Fruit fly (Drosophila melanogaster) whole organism, embryonic: ENCODE measurements around the gene CG34183.
A peak's percentile ranks its signal among the peaks of the same experiment; 100 is the strongest.

Experiments used
- Ada2b ChIP-seq: fragments of 200-800 bp; sonication (Bioruptor generic); IDR thresholded peaks from 2 replicates; pipeline ENCODE4 v1.3.6; 2022; ENCODE audit warnings: missing biosample characterization, missing genetic modification characterization
- Awh ChIP-seq: fragments of 200-800 bp; sonication (Bioruptor generic); IDR thresholded peaks from 2 replicates; pipeline ENCODE4, ENCODE4 v1.3.6; 2022; ENCODE audit warnings: missing biosample characterization, missing genetic modification characterization
- Bdp1 ChIP-seq: fragments of 200-800 bp; sonication (Bioruptor generic); optimal IDR thresholded peaks from 3 replicates; lab custom pipeline; 2016; ENCODE audit warnings: missing biosample characterization, missing genetic modification characterization
- CG10147 ChIP-seq: fragments of 200-800 bp; sonication (Bioruptor generic); optimal IDR thresholded peaks from 2 replicates; lab custom pipeline; 2019; ENCODE audit warnings: missing biosample characterization, mild to moderate bottlenecking, missing genetic modification characterization, moderate library complexity
- CG1024 ChIP-seq: fragments of 200-800 bp; sonication (Bioruptor generic); IDR thresholded peaks from 2 replicates; pipeline ENCODE4 v1.3.6; 2022; ENCODE audit warnings: missing biosample characterization, missing genetic modification characterization
- CG10979 ChIP-seq: fragments of 200-800 bp; sonication (Bioruptor generic); optimal IDR thresholded peaks from 2 replicates; lab custom pipeline; 2018; ENCODE audit warnings: missing biosample characterization, mild to moderate bottlenecking, missing genetic modification characterization, moderate library complexity
- CG11085 ChIP-seq: fragments of 200-800 bp; sonication (Bioruptor generic); IDR thresholded peaks from 2 replicates; pipeline ENCODE4 v1.3.6; 2022; ENCODE audit warnings: missing biosample characterization, missing genetic modification characterization
- CG11695 ChIP-seq: fragments of 200-800 bp; sonication (Bioruptor generic); IDR thresholded peaks from 3 replicates; pipeline ENCODE4 v1.3.6; 2022; ENCODE audit warnings: missing biosample characterization, missing genetic modification characterization
- CG12155 ChIP-seq: fragments of 200-800 bp; sonication (Bioruptor generic); optimal IDR thresholded peaks from 3 replicates; lab custom pipeline; 2016; ENCODE audit warnings: missing biosample characterization, missing genetic modification characterization
- CG14014 ChIP-seq: fragments of 200-800 bp; sonication (Bioruptor generic); IDR thresholded peaks from 2 replicates; pipeline ENCODE4 v1.3.6; 2022; ENCODE audit warnings: missing biosample characterization, missing genetic modification characterization
- CG1529 ChIP-seq: fragments of 200-800 bp; sonication (Bioruptor generic); optimal IDR thresholded peaks from 3 replicates; lab custom pipeline; 2018; ENCODE audit warnings: missing biosample characterization, missing genetic modification characterization
- CG15601 ChIP-seq: fragments of 200-800 bp; sonication (Bioruptor generic); optimal IDR thresholded peaks from 3 replicates; lab custom pipeline; 2019; ENCODE audit warnings: missing biosample characterization, mild to moderate bottlenecking, missing genetic modification characterization, moderate library complexity
- CG17328 ChIP-seq: fragments of 200-800 bp; sonication (Bioruptor generic); IDR thresholded peaks from 2 replicates; pipeline ENCODE4 v1.3.6; 2022; ENCODE audit warnings: missing biosample characterization, missing genetic modification characterization
- CG17829 ChIP-seq: fragments of 200-800 bp; optimal IDR thresholded peaks from 2 replicates; lab custom pipeline; 2019; ENCODE audit warnings: missing biosample characterization, mild to moderate bottlenecking, missing genetic modification characterization, moderate library complexity
- CG2875 ChIP-seq: fragments of 200-800 bp; sonication (Bioruptor generic); optimal IDR thresholded peaks from 2 replicates; lab custom pipeline; 2017; ENCODE audit warnings: missing biosample characterization, mild to moderate bottlenecking, missing genetic modification characterization, missing genetic modification reagents
- CG30431 ChIP-seq: fragments of 200-800 bp; sonication (Bioruptor generic); optimal IDR thresholded peaks from 2 replicates; lab custom pipeline; 2017; ENCODE audit warnings: missing biosample characterization, missing genetic modification characterization
- CG31224 ChIP-seq: fragments of 200-800 bp; sonication (Bioruptor generic); IDR thresholded peaks from 2 replicates; pipeline ENCODE4 v1.3.6; 2022; ENCODE audit warnings: missing biosample characterization, missing genetic modification characterization
- CG32767 ChIP-seq: fragments of 200-800 bp; sonication (Bioruptor generic); IDR thresholded peaks from 2 replicates; pipeline ENCODE4 v1.3.6; 2022; ENCODE audit warnings: missing biosample characterization, missing genetic modification characterization
- CG34422 ChIP-seq: fragments of 200-800 bp; sonication (Bioruptor generic); IDR thresholded peaks from 3 replicates; pipeline ENCODE4 v1.3.6; 2022; ENCODE audit warnings: missing biosample characterization, missing genetic modification characterization
- CG4328 ChIP-seq: fragments of 200-800 bp; sonication (Bioruptor generic); optimal IDR thresholded peaks from 3 replicates; lab custom pipeline; 2017; ENCODE audit warnings: missing biosample characterization, missing genetic modification reagents, missing genetic modification characterization
- CG4820 ChIP-seq: fragments of 200-800 bp; sonication (Bioruptor generic); optimal IDR thresholded peaks from 3 replicates; lab custom pipeline; 2016; ENCODE audit warnings: missing biosample characterization, missing genetic modification characterization
- CG5953 ChIP-seq: fragments of 200-800 bp; sonication (Bioruptor generic); IDR thresholded peaks from 2 replicates; pipeline ENCODE4 v1.3.6; 2022; ENCODE audit warnings: missing biosample characterization, missing genetic modification characterization
- CG6791 ChIP-seq: fragments of 200-800 bp; sonication (Bioruptor generic); IDR thresholded peaks from 3 replicates; pipeline ENCODE4 v1.3.6; 2022; ENCODE audit warnings: missing biosample characterization, missing genetic modification characterization; ENCODE audit not compliant: partially characterized antibody
- CG6813 ChIP-seq: fragments of 200-800 bp; sonication (Bioruptor generic); optimal IDR thresholded peaks from 2 replicates; lab custom pipeline; 2017; ENCODE audit warnings: missing biosample characterization, missing genetic modification characterization, mild to moderate bottlenecking, moderate library complexity, missing genetic modification reagents
- CG8290 ChIP-seq, 3 experiments: fragments of 200-800 bp; sonication (Bioruptor generic); optimal IDR thresholded peaks; 2 replicates each; lab custom pipeline; 2016 to 2019; ENCODE audit warnings: missing biosample characterization in 3 of 3, missing genetic modification characterization in 3 of 3, mild to moderate bottlenecking in 2 of 3, moderate library complexity in 1 of 3
- CG9609 ChIP-seq: fragments of 200-800 bp; sonication (Bioruptor generic); optimal IDR thresholded peaks from 3 replicates; lab custom pipeline; 2016; ENCODE audit warnings: missing biosample characterization, missing genetic modification characterization
- CG9797 ChIP-seq: fragments of 200-800 bp; sonication (Bioruptor generic); optimal IDR thresholded peaks from 3 replicates; lab custom pipeline; 2018; ENCODE audit warnings: missing biosample characterization, mild to moderate bottlenecking, missing genetic modification characterization
- CTCF ChIP-seq: fragments of 200-800 bp; sonication (Bioruptor generic); optimal IDR thresholded peaks from 2 replicates; lab custom pipeline; 2017; ENCODE audit warnings: missing biosample characterization, mild to moderate bottlenecking, missing genetic modification characterization, moderate library complexity
- CkIIα-i1 ChIP-seq: fragments of 200-800 bp; sonication (Bioruptor generic); IDR thresholded peaks from 2 replicates; pipeline ENCODE4 v1.3.6; 2022; ENCODE audit warnings: missing biosample characterization, missing genetic modification characterization
- Dll ChIP-seq: fragments of 200-800 bp; sonication (Bioruptor generic); IDR thresholded peaks from 4 replicates; pipeline ENCODE4 v1.3.6; 2022; ENCODE audit warnings: missing biosample characterization, missing genetic modification characterization; ENCODE audit not compliant: partially characterized antibody
- HHEX ChIP-seq: fragments of 200-800 bp; sonication (Bioruptor generic); optimal IDR thresholded peaks from 3 replicates; lab custom pipeline; 2017; ENCODE audit warnings: missing biosample characterization, mild to moderate bottlenecking, missing genetic modification characterization, missing genetic modification reagents
- Hr3 ChIP-seq: fragments of 200-800 bp; sonication (Bioruptor generic); optimal IDR thresholded peaks from 3 replicates; lab custom pipeline; 2016; ENCODE audit warnings: missing biosample characterization, missing genetic modification characterization
- NC2α ChIP-seq: fragments of 200-800 bp; sonication (Bioruptor generic); optimal IDR thresholded peaks from 2 replicates; lab custom pipeline; 2016; ENCODE audit warnings: missing biosample characterization, missing genetic modification characterization
- Pdp1 ChIP-seq, 2 experiments: fragments of 200-800 bp; sonication (Bioruptor generic); optimal IDR thresholded peaks; 3 replicates each; lab custom pipeline; 2016; ENCODE audit warnings: missing biosample characterization in 2 of 2, missing genetic modification characterization in 2 of 2, mild to moderate bottlenecking in 1 of 2, moderate library complexity in 1 of 2
- Rfx ChIP-seq: fragments of 200-800 bp; sonication (Bioruptor generic); IDR thresholded peaks from 2 replicates; pipeline ENCODE4 v1.3.6; 2022; ENCODE audit warnings: missing biosample characterization, missing genetic modification characterization
- Sry-β ChIP-seq: fragments of 200-800 bp; sonication (Bioruptor generic); optimal IDR thresholded peaks from 2 replicates; lab custom pipeline; 2018; ENCODE audit warnings: missing biosample characterization, mild to moderate bottlenecking, missing genetic modification characterization, moderate library complexity
- Xbp1 ChIP-seq: fragments of 200-800 bp; sonication (Bioruptor generic); optimal IDR thresholded peaks from 3 replicates; lab custom pipeline; 2016; ENCODE audit warnings: missing biosample characterization, mild to moderate bottlenecking, missing genetic modification characterization
- eyg ChIP-seq: fragments of 200-800 bp; sonication (Bioruptor generic); optimal IDR thresholded peaks from 3 replicates; lab custom pipeline; 2016; ENCODE audit warnings: missing biosample characterization, missing genetic modification characterization
- fd102C ChIP-seq: fragments of 200-800 bp; sonication (Bioruptor generic); optimal IDR thresholded peaks from 2 replicates; lab custom pipeline; 2018; ENCODE audit warnings: missing biosample characterization, mild to moderate bottlenecking, missing genetic modification characterization, moderate library complexity
- gce ChIP-seq: fragments of 200-800 bp; sonication (Bioruptor generic); IDR thresholded peaks from 3 replicates; pipeline ENCODE4 v1.3.6; 2022; ENCODE audit warnings: missing biosample characterization, missing genetic modification characterization
- gem ChIP-seq: fragments of 200-800 bp; sonication (Bioruptor generic); optimal IDR thresholded peaks from 2 replicates; lab custom pipeline; 2019; ENCODE audit warnings: missing biosample characterization, mild to moderate bottlenecking, missing genetic modification characterization, moderate library complexity
- lbe ChIP-seq: fragments of 200-800 bp; sonication (Bioruptor generic); optimal IDR thresholded peaks from 2 replicates; lab custom pipeline; 2016; ENCODE audit warnings: missing biosample characterization, mild to moderate bottlenecking, missing genetic modification characterization
- mirr ChIP-seq: fragments of 200-800 bp; sonication (Bioruptor generic); optimal IDR thresholded peaks from 3 replicates; lab custom pipeline; 2018; ENCODE audit warnings: missing biosample characterization, mild to moderate bottlenecking, missing genetic modification characterization
- oc ChIP-seq: fragments of 200-800 bp; sonication (Bioruptor generic); optimal IDR thresholded peaks from 2 replicates; lab custom pipeline; 2018; ENCODE audit warnings: missing biosample characterization, mild to moderate bottlenecking, missing genetic modification characterization, moderate library complexity
- pros ChIP-seq: fragments of 200-800 bp; sonication (Bioruptor generic); optimal IDR thresholded peaks from 3 replicates; lab custom pipeline; 2019; ENCODE audit warnings: missing biosample characterization, mild to moderate bottlenecking, missing genetic modification characterization, moderate library complexity
- run ChIP-seq: fragments of 200-800 bp; sonication (Bioruptor generic); optimal IDR thresholded peaks from 3 replicates; lab custom pipeline; 2018; ENCODE audit warnings: missing biosample characterization, mild to moderate bottlenecking, missing genetic modification characterization
- sqz ChIP-seq: fragments of 200-800 bp; sonication (Bioruptor generic); optimal IDR thresholded peaks from 3 replicates; lab custom pipeline; 2018; ENCODE audit warnings: missing biosample characterization, mild to moderate bottlenecking, missing genetic modification characterization
- stwl ChIP-seq: fragments of 200-800 bp; sonication (Bioruptor generic); optimal IDR thresholded peaks from 3 replicates; lab custom pipeline; 2018; ENCODE audit warnings: missing biosample characterization, mild to moderate bottlenecking, missing genetic modification characterization, moderate library complexity
- tap ChIP-seq: fragments of 200-800 bp; optimal IDR thresholded peaks from 3 replicates; lab custom pipeline; 2019; ENCODE audit warnings: missing biosample characterization, mild to moderate bottlenecking, missing genetic modification characterization, moderate library complexity
- tgo ChIP-seq: fragments of 200-800 bp; sonication (Bioruptor generic); IDR thresholded peaks from 3 replicates; pipeline ENCODE4 v1.3.6; 2022; ENCODE audit warnings: missing biosample characterization, missing genetic modification characterization
- trh ChIP-seq: fragments of 200-800 bp; sonication (Bioruptor generic); optimal IDR thresholded peaks from 2 replicates; lab custom pipeline; 2016; ENCODE audit warnings: missing biosample characterization, missing genetic modification characterization

The CG34183 gene

DNA sequence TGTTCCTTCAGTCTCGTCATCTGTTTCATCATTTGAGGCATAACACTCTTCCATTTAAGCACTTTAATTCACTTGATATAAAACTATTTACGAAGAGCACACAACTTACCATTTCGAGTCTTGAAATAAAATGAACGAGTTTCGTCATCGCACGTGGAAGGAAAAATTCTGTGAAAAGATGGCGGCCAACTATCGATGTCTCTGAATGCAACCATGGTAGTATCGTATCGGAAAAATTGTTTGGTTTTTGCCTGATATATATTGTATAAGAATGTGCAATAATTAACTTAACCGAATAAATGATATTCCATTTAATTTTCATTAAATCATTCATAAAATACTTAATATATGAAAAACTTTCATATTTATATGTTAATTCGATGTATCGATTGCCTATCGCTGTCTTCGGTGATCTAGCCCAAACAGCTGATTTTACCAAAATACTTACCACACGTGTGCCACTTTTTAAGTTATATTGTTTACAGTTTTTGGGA, 4.3 kb upstream of the CG34183 start, which contains the start of gene Bka (continued):
- peak; percentile 73 for TF ChIP-seq CG17829 (tag; lab: Kevin White, UChicago)
- peak; percentile 28 for TF ChIP-seq mirr (GFP tag; lab: Kevin White, UChicago)
- peak; percentile 49 for TF ChIP-seq gem (tag; lab: Kevin White, UChicago)
- no peak for TF ChIP-seq trh (GFP tag; lab: Kevin White, UChicago)
- TF ChIP-seq Ada2b, result 0 out of 2 replicates have a peak, but pooled peaks have one; percentile 10
- TF ChIP-seq CG14014 (GFP tag; lab: Robert Waterston, UW), result no peak
- TF ChIP-seq run (tag; lab: Kevin White, UChicago), result no peak
- no peak for TF ChIP-seq Sry-β
- peak; percentile 100 for TF ChIP-seq Dll (GFP tag; lab: Robert Waterston, UW)
- TF ChIP-seq lbe (GFP tag; lab: Kevin White, UChicago), result peak; percentile 72
- peak in 1 of 2 experiments; percentile 81 for TF ChIP-seq Pdp1 (GFP tag; optimal IDR thresholded peaks at IDR 0.05; lab: Kevin White, UChicago)
- peak; percentile 56 for TF ChIP-seq CTCF (GFP tag; lab: Kevin White, UChicago)
- TF ChIP-seq sqz (GFP tag; lab: Kevin White, UChicago), result no peak
- no peak for TF ChIP-seq eyg (GFP tag; lab: Kevin White, UChicago)
- no peak for TF ChIP-seq Awh (GFP tag; lab: Robert Waterston, UW)
- peak; percentile 71 for TF ChIP-seq stwl (tag; lab: Kevin White, UChicago)
- TF ChIP-seq CG6813, result no peak
- peak; percentile 49 for TF ChIP-seq CG12155 (GFP tag; lab: Kevin White, UChicago)
- peak; percentile 64 for TF ChIP-seq HHEX (GFP tag; lab: Kevin White, UChicago)
- TF ChIP-seq CG9609 (GFP tag; lab: Kevin White, UChicago), result no peak
- no peak for TF ChIP-seq CkIIα-i1 (GFP tag; lab: Robert Waterston, UW)
- TF ChIP-seq CG6791 (GFP tag; lab: Robert Waterston, UW), result peak; percentile 93
- peak; percentile 8 for TF ChIP-seq CG2875
- TF ChIP-seq pros (GFP tag; lab: Kevin White, UChicago), result peak; percentile 6
- peak; percentile 56 for TF ChIP-seq tap
- TF ChIP-seq CG1529, result peak; percentile 26
- no peak for TF ChIP-seq CG1024 (GFP tag; lab: Robert Waterston, UW)
- no peak for TF ChIP-seq CG32767 (GFP tag; lab: Robert Waterston, UW)
- TF ChIP-seq fd102C (GFP tag; lab: Kevin White, UChicago), result no peak
- TF ChIP-seq CG34422 (GFP tag; lab: Robert Waterston, UW), result peak; percentile 55; the same call in 1 of the 3 replicates
- TF ChIP-seq CG11085 (GFP tag; lab: Robert Waterston, UW), result no peak
- TF ChIP-seq CG5953, result no peak
- 0 out of 2 replicates have a peak, but pooled peaks have one; percentile 9 for TF ChIP-seq CG31224 (GFP tag; lab: Robert Waterston, UW)
- TF ChIP-seq CG11695 (GFP tag; lab: Robert Waterston, UW), result no peak
- TF ChIP-seq oc (tag; lab: Kevin White, UChicago), result peak; percentile 28
- peak; percentile 75 for TF ChIP-seq CG8290 (GFP tag; optimal IDR thresholded peaks at IDR 0.05; lab: Kevin White, UChicago)
- peak; percentile 56 to 66 for TF ChIP-seq CG8290 (tag; optimal IDR thresholded peaks at IDR 0.05; lab: Kevin White, UChicago)
- peak; percentile 46; the same call in 1 of the 2 replicates for TF ChIP-seq CG17328 (GFP tag; lab: Robert Waterston, UW)
- TF ChIP-seq NC2α (GFP tag; lab: Kevin White, UChicago), result no peak
- no peak for TF ChIP-seq gce (GFP tag; lab: Robert Waterston, UW)
- TF ChIP-seq CG10147 (GFP tag; lab: Kevin White, UChicago), result peak; percentile 75
- TF ChIP-seq Hr3, result no peak
- TF ChIP-seq Bdp1 (GFP tag; lab: Kevin White, UChicago), result no peak
- peak; percentile 18 for TF ChIP-seq Xbp1 (GFP tag; lab: Kevin White, UChicago)
- TF ChIP-seq CG10979 (tag; lab: Kevin White, UChicago), result peak; percentile 59
- no peak for TF ChIP-seq tgo (GFP tag; lab: Robert Waterston, UW)
- peak; percentile 76 for TF ChIP-seq CG15601 (tag; lab: Kevin White, UChicago)
- TF ChIP-seq CG30431 (GFP tag; lab: Kevin White, UChicago), result no peak
- TF ChIP-seq Rfx (GFP tag; lab: Robert Waterston, UW), result peak; percentile 41
- no peak for TF ChIP-seq CG4820
- peak; percentile 40 for TF ChIP-seq CG4328
- TF ChIP-seq CG9797 (GFP tag; lab: Kevin White, UChicago), result peak; percentile 57
